Worm (Caenorhabditis elegans): ENCODE data around the gene hint-3.

The hint-3 gene

ce11 chrV:7776029-7776628 lies 15.9 kb downstream of the hint-3 start, which contains the start of the genes rpl-39 and rps-30 (continued):
- TF ChIP-seq lsy-2 (tag; optimal IDR thresholded peaks at IDR 0.05) (peak; percentile 4 to 91), saeg-2 (GFP tag; IDR thresholded peaks at IDR 0.05) (no peak), fkh-10 (GFP tag; optimal IDR thresholded peaks at IDR 0.05) (peak; percentile 61), mxl-3 (GFP tag; optimal IDR thresholded peaks at IDR 0.05) (peak; percentile 46), nhr-25 (tag; optimal IDR thresholded peaks at IDR 0.05; ENCODE audit: borderline replicate concordance, insufficient read depth) (peak; percentile 72), mdl-1 (tag; optimal IDR thresholded peaks at IDR 0.05) (peak in 1 of 2 experiments; percentile 58), duxl-1 (tag; optimal IDR thresholded peaks at IDR 0.05; ENCODE audit: poor library complexity) (peak; percentile 23), mxl-2 (GFP tag; conservative IDR thresholded peaks at IDR 0.05) (no peak), dmd-6 (GFP tag; IDR thresholded peaks at IDR 0.05) (peak; percentile 79), aha-1 (tag) (peak; percentile 48), egl-43 (GFP tag; IDR thresholded peaks at IDR 0.05) (no peak), T26A8.4 (GFP tag; IDR thresholded peaks at IDR 0.05) (no peak), nhr-237 (tag; optimal IDR thresholded peaks at IDR 0.05) (no peak), nhr-11 (tag; optimal IDR thresholded peaks at IDR 0.05) (peak; percentile 87), R02D3.7 (tag; optimal IDR thresholded peaks at IDR 0.05) (peak; percentile 44), lin-38 (GFP tag; IDR thresholded peaks at IDR 0.05) (peak; percentile 80), lin-13 (GFP tag; optimal IDR thresholded peaks at IDR 0.05) (peak; percentile 77), lin-39 (tag; optimal IDR thresholded peaks at IDR 0.05) (no peak), vab-7 (GFP tag; IDR thresholded peaks at IDR 0.05) (0 out of 2 replicates have a peak, but pooled peaks have one; percentile 48), fos-1 (tag; optimal IDR thresholded peaks at IDR 0.05) (no peak), hlh-11 (tag; optimal IDR thresholded peaks at IDR 0.05) (peak; percentile 83), unc-62 (GFP tag; optimal IDR thresholded peaks at IDR 0.05 in 1 of 2) (no peak), unc-62 (tag; optimal IDR thresholded peaks at IDR 0.05) (no peak), skn-1 (tag; optimal IDR thresholded peaks at IDR 0.05) (no peak), hlh-30 (tag; optimal IDR thresholded peaks at IDR 0.05; ENCODE audit: insufficient read depth) (peak; percentile 78), nhr-28 (tag; optimal IDR thresholded peaks at IDR 0.05) (peak; percentile 81), F49E8.2 (tag; optimal IDR thresholded peaks at IDR 0.05; ENCODE audit: borderline replicate concordance) (no peak), zip-2 (tag; optimal IDR thresholded peaks at IDR 0.05) (no peak), dpl-1 (GFP tag; optimal IDR thresholded peaks at IDR 0.05) (peak; percentile 80), spr-1 (tag; optimal IDR thresholded peaks at IDR 0.05) (peak; percentile 69)

ce11 chrV:7777098-7777497 lies 16.8 kb downstream of the hint-3 start, which contains the start of gene C26F1.3:
Gene C26F1.3, plus strand, starts transcription at chrV:7777300.
- TF ChIP-seq nhr-25 (tag; optimal IDR thresholded peaks at IDR 0.05; ENCODE audit: borderline replicate concordance, insufficient read depth) (no peak), ceh-82 (tag; optimal IDR thresholded peaks at IDR 0.05) (no peak), mdt-29 (GFP tag; IDR thresholded peaks at IDR 0.05) (0 out of 2 replicates have a peak, but pooled peaks have one; percentile 16), madf-5 (GFP tag; IDR thresholded peaks at IDR 0.05) (no peak), Y48G9A.11 (GFP tag; IDR thresholded peaks at IDR 0.05) (no peak), aly-2 (tag; optimal IDR thresholded peaks at IDR 0.05) (no peak), nhr-48 (tag; optimal IDR thresholded peaks at IDR 0.05) (no peak), ztf-11 (tag; optimal IDR thresholded peaks at IDR 0.05) (no peak), set-16 (GFP tag; IDR thresholded peaks at IDR 0.05) (no peak), ceh-44 (GFP tag; IDR thresholded peaks at IDR 0.05) (no peak), sdz-12 (GFP tag; optimal IDR thresholded peaks at IDR 0.05) (no peak), daf-19 (GFP tag; conservative IDR thresholded peaks at IDR 0.05) (no peak), snpc-1.2 (GFP tag; IDR thresholded peaks at IDR 0.05) (peak; percentile 12; the same call in 1 of the 2 replicates), nhr-77 (tag; optimal IDR thresholded peaks at IDR 0.05) (no peak), lir-3 (tag; optimal IDR thresholded peaks at IDR 0.05) (no peak), aha-1 (tag) (no peak), ZK546.5 (tag; optimal IDR thresholded peaks at IDR 0.05) (no peak), daf-16 (GFP tag; optimal IDR thresholded peaks at IDR 0.05) (no peak), daf-16 (tag; optimal IDR thresholded peaks at IDR 0.05) (no peak), spr-1 (tag; optimal IDR thresholded peaks at IDR 0.05) (no peak), zfp-2 (tag; optimal IDR thresholded peaks at IDR 0.05) (no peak), egl-27 (tag; optimal IDR thresholded peaks at IDR 0.05) (no peak), gei-8 (GFP tag; optimal IDR thresholded peaks at IDR 0.05) (no peak), Y75B8A.6 (GFP tag; IDR thresholded peaks at IDR 0.05) (0 out of 2 replicates have a peak, but pooled peaks have one; percentile 42), nhr-28 (tag; optimal IDR thresholded peaks at IDR 0.05) (no peak), skn-1 (tag; optimal IDR thresholded peaks at IDR 0.05) (no peak)
